Worm (Caenorhabditis elegans): Measurements from ENCODE around the gene ubc-1.

Gene ubc-1

DNA sequence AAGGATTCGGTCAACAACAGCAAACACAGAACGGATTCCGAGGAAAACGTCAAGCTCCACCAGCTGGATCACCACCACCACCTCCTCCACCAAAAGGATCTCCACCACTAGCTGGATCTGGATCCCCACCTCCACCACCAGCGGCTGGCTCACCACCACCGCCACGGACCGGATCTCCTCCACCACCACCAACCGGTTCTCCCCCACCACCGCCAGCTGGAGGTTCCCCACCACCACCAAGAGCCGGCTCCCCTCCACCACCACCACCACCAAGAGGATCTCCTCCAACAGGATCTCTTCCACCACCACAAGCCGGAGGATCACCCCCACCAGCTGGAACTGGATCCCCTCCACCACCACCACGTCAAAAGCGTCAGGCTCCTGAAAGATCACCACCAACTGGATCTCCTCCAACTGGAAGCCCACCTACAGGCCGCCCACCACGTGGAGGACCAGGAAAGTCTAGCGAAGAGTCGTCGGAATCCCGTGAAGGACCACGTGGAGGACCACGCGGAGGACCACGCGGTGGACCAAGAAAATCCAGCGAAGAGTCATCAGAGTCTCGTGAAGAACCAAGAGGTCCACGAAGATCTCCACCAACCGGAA lies 26.0 kb upstream of the ubc-1 start:
- TF ChIP-seq snpc-4 (tag; optimal IDR thresholded peaks at IDR 0.05), result no peak
- no peak for TF ChIP-seq elt-1 (tag; optimal IDR thresholded peaks at IDR 0.05; ENCODE audit: borderline replicate concordance, insufficient read depth)
- no peak for TF ChIP-seq lin-13 (tag; optimal IDR thresholded peaks at IDR 0.05)
- no peak for TF ChIP-seq hlh-1 (tag; optimal IDR thresholded peaks at IDR 0.05)
- no peak for TF ChIP-seq lin-32 (GFP tag; optimal IDR thresholded peaks at IDR 0.05)
- TF ChIP-seq ceh-39 (tag; optimal IDR thresholded peaks at IDR 0.05), result no peak
- TF ChIP-seq tbx-8 (GFP tag; optimal IDR thresholded peaks at IDR 0.05), result no peak
- TF ChIP-seq ham-2 (GFP tag; optimal IDR thresholded peaks at IDR 0.05), result no peak
- no peak for TF ChIP-seq blmp-1 (tag; optimal IDR thresholded peaks at IDR 0.05)
- TF ChIP-seq drap-1 (GFP tag; optimal IDR thresholded peaks at IDR 0.05), result no peak
- no peak for TF ChIP-seq unc-62 (GFP tag; optimal IDR thresholded peaks at IDR 0.05)
- TF ChIP-seq sptf-1 (tag; optimal IDR thresholded peaks at IDR 0.05), result no peak
- no peak for TF ChIP-seq flh-1 (GFP tag; optimal IDR thresholded peaks at IDR 0.05)
- TF ChIP-seq elt-3 (tag; optimal IDR thresholded peaks at IDR 0.05), result no peak
- TF ChIP-seq bed-3 (GFP tag; optimal IDR thresholded peaks at IDR 0.05), result no peak
- TF ChIP-seq sem-2 (GFP tag; optimal IDR thresholded peaks at IDR 0.05), result no peak
- no peak for TF ChIP-seq nhr-237 (tag; optimal IDR thresholded peaks at IDR 0.05)
- no peak for TF ChIP-seq cnd-1 (tag; optimal IDR thresholded peaks at IDR 0.05)
- no peak for TF ChIP-seq lsy-2 (tag; optimal IDR thresholded peaks at IDR 0.05)
- TF ChIP-seq zip-8 (tag; optimal IDR thresholded peaks at IDR 0.05), result no peak

DNA sequence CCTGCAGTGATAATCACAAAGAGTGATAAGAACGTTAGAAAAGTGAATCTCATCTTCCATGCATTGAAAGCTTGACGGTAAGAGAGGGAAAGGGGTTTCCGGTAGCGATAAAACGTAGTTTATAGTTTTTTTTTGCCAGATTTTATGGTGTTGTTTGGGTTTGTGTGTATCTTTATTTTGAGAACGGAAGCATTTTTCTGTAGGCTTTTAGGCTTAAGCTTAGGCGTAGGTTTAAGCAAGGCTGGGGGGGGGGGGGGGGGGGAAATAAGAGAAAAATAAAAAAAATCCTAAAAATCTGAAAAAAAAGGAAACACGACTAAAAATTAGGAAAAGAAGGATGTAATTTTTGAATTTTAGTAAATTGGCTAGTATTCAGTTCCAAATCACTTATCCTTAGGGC lies 23.9 kb upstream of the ubc-1 start, which contains the start of gene C35B1.8:
Gene C35B1.8 (minus strand): TSS at position 101 of the 400 bp plus-strand sequence.
- TF ChIP-seq nhr-76 (tag; optimal IDR thresholded peaks at IDR 0.05), result no peak
- TF ChIP-seq ces-1 (GFP tag; optimal IDR thresholded peaks at IDR 0.05), result no peak
- TF ChIP-seq bed-3 (GFP tag; optimal IDR thresholded peaks at IDR 0.05), result no peak
- no peak for TF ChIP-seq flh-1 (GFP tag; optimal IDR thresholded peaks at IDR 0.05)
- no peak for TF ChIP-seq lsy-2 (tag; optimal IDR thresholded peaks at IDR 0.05)
- TF ChIP-seq hlh-1 (tag; optimal IDR thresholded peaks at IDR 0.05), result no peak
- no peak for TF ChIP-seq blmp-1 (tag; optimal IDR thresholded peaks at IDR 0.05)
- no peak for TF ChIP-seq nhr-12 (tag; optimal IDR thresholded peaks at IDR 0.05)
- no peak for TF ChIP-seq pha-4 (tag; optimal IDR thresholded peaks at IDR 0.05)
- TF ChIP-seq elt-3 (tag; optimal IDR thresholded peaks at IDR 0.05), result no peak
- no peak for TF ChIP-seq ceh-83 (GFP tag; optimal IDR thresholded peaks at IDR 0.05)
- TF ChIP-seq unc-62 (GFP tag; optimal IDR thresholded peaks at IDR 0.05), result no peak
- no peak for TF ChIP-seq snpc-4 (tag; optimal IDR thresholded peaks at IDR 0.05)

DNA sequence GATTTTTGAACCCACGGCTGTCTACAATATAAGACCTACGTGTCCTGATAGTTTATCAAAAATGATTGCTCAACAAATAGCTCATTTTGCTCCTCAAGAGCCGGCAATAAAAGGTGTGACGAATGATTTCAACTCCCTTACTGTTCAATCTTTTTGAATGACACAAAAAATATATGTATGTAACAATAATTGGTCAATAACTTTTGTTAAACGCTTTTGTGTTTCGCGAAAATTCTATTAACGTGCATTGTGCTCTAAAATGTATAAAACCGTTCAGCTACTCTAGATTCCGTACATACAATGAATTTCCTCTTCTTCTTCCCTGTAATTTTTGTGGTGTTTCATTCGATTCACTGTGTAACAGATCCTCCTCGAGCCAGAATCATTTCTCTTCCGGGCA lies 23.3 kb upstream of the ubc-1 start, which contains the start of gene C35B1.4:
Gene C35B1.4 (plus strand): TSS at position 301 of the 400 bp plus-strand sequence.
- TF ChIP-seq sptf-1 (tag; optimal IDR thresholded peaks at IDR 0.05) (no peak), lin-13 (tag; optimal IDR thresholded peaks at IDR 0.05) (no peak), drap-1 (GFP tag; optimal IDR thresholded peaks at IDR 0.05) (no peak), unc-39 (tag; optimal IDR thresholded peaks at IDR 0.05) (no peak), ceh-43 (GFP tag; optimal IDR thresholded peaks at IDR 0.05) (no peak), hlh-1 (tag; optimal IDR thresholded peaks at IDR 0.05) (no peak), lin-32 (GFP tag; optimal IDR thresholded peaks at IDR 0.05) (no peak), flh-1 (GFP tag; optimal IDR thresholded peaks at IDR 0.05) (no peak), mep-1 (tag; optimal IDR thresholded peaks at IDR 0.05) (no peak), nhr-28 (tag; optimal IDR thresholded peaks at IDR 0.05) (no peak), ham-2 (GFP tag; optimal IDR thresholded peaks at IDR 0.05) (no peak), pha-4 (tag; optimal IDR thresholded peaks at IDR 0.05) (no peak), nhr-237 (tag; optimal IDR thresholded peaks at IDR 0.05) (no peak), nhr-2 (tag; optimal IDR thresholded peaks at IDR 0.05) (no peak), ces-1 (GFP tag; optimal IDR thresholded peaks at IDR 0.05) (no peak), bed-3 (GFP tag; optimal IDR thresholded peaks at IDR 0.05) (no peak), unc-120 (tag; optimal IDR thresholded peaks at IDR 0.05; ENCODE audit: poor library complexity, severe bottlenecking) (no peak), elt-1 (tag; optimal IDR thresholded peaks at IDR 0.05; ENCODE audit: borderline replicate concordance, insufficient read depth) (no peak)

DNA sequence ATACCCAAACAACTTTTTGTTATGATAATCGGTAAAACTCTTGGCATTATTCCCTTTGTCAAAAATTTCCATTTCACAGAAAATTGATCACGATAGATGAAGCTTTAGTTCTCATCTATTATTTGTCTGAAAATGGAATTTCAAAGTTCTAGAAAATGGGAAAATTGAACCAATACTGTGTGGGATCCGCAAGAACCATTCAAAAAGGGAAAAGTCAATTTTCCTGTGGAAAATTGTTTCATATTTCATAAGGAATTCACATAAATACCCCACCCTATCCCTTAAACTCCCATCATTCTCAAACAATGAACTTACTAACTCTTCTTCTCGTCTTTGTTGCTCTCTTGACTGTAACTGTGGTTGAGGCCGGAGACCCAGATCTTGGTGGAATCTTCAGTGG lies 22.0 kb upstream of the ubc-1 start, which contains the start of the genes C35B1.9 and C35B1.3:
Gene C35B1.9 (minus strand): TSS at position 101 of the 400 bp plus-strand sequence.
Gene C35B1.3 (plus strand): TSS at position 306 of the 400 bp plus-strand sequence.
- no peak for TF ChIP-seq lin-32 (GFP tag; optimal IDR thresholded peaks at IDR 0.05)
- TF ChIP-seq nhr-76 (tag; optimal IDR thresholded peaks at IDR 0.05), result no peak
